Worm (Caenorhabditis elegans) whole organism, late embryonic: Measurements from ENCODE around the gene F46E10.18.

Source experiments
- K02D7.2 ChIP-seq: sonication (generic microtip); optimal IDR thresholded peaks from 2 replicates; lab custom pipeline; 2017; ENCODE audit warnings: mild to moderate bottlenecking, missing genetic modification characterization, missing compliant biosample characterization
- ama-1 ChIP-seq: fragments of 150-350 bp; optimal IDR thresholded peaks from 2 replicates; lab custom pipeline; 2014
- dmd-4 ChIP-seq: sonication (generic microtip); optimal IDR thresholded peaks from 2 replicates; lab custom pipeline; 2016; ENCODE audit warnings: borderline replicate concordance, missing genetic modification characterization, missing compliant biosample characterization
- fkh-10 ChIP-seq: fragments of 150-350 bp; optimal IDR thresholded peaks from 2 replicates; lab custom pipeline; 2014; ENCODE audit warnings: missing biosample characterization, missing genetic modification reagents, missing genetic modification characterization
- tbx-2 ChIP-seq: sonication (generic microtip); optimal IDR thresholded peaks from 2 replicates; lab custom pipeline; 2016; ENCODE audit warnings: missing genetic modification characterization, missing compliant biosample characterization

- TF ChIP-seq ama-1 (lab: Kevin White, UChicago) = no peak
- no peak for TF ChIP-seq K02D7.2 (tag; lab: Kevin White, UChicago)
- TF ChIP-seq fkh-10 (GFP tag; lab: Kevin White, UChicago) = no peak
- TF ChIP-seq dmd-4 (tag; lab: Kevin White, UChicago) = no peak
- TF ChIP-seq tbx-2 (tag; lab: Kevin White, UChicago) = no peak
Measured at ce11 chrV:6510622-6511021, 10.2 kb upstream of the F46E10.18 start.
